Worm (Caenorhabditis elegans): Measurements from ENCODE around the gene srw-83.

DNA sequence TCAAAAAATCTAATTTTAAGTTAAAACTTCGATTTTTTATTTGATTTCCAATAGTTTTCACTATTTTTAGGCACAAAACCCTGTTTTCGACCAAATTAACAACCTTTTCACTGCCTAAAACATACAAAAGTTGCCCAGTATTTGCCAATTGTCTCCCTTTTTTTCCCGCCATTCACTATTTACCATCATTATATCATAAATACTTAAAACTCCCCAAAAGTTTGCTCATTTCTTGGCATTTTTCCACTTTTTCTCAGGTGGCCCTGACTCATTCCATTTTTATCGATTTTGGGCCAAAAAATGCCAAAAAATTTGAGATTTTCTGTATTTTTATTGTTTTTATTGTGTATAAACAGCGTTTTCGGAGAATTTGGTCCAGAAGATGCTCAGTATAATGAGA is 12.3 kb upstream of the srw-83 start, which contains the start of gene txt-8:
- TF ChIP-seq rec-8 (tag; optimal IDR thresholded peaks at IDR 0.05) = no peak
- no peak for TF ChIP-seq aptf-2 (GFP tag; conservative IDR thresholded peaks at IDR 0.05)
